Worm (Caenorhabditis elegans) whole organism, midembryonic: ENCODE measurements around the gene dlc-3.
"Not testable (repeated sequence)": the region's sequence is repeated elsewhere in the genome, so short reads cannot be mapped to it uniquely, and the experiment has no call there.

ENCODE experiments used
- T22C8.4 ChIP-seq: fragments of 200-800 bp; sonication (Bioruptor generic); IDR thresholded peaks from 2 replicates; pipeline ENCODE4 v1.3.6; 2022; ENCODE audit warnings: missing genetic modification characterization, missing compliant biosample characterization
- cog-1 ChIP-seq: sonication (generic microtip); optimal IDR thresholded peaks from 2 replicates; lab custom pipeline; 2016; ENCODE audit warnings: missing genetic modification characterization, missing compliant biosample characterization
- flt-1 ChIP-seq: fragments of 200-800 bp; sonication (Bioruptor generic); IDR thresholded peaks from 2 replicates; pipeline ENCODE4 v1.3.6; 2022; ENCODE audit warnings: missing genetic modification characterization, missing compliant biosample characterization
- klf-2 ChIP-seq: fragments of 200-800 bp; sonication (Bioruptor generic); conservative IDR thresholded peaks from 2 replicates; pipeline ENCODE4 v1.3.6; 2022; ENCODE audit warnings: missing genetic modification reagents, missing genetic modification characterization, missing compliant biosample characterization
- med-1 ChIP-seq: sonication (generic microtip); optimal IDR thresholded peaks from 2 replicates; lab custom pipeline; 2017; ENCODE audit warnings: missing genetic modification characterization, mild to moderate bottlenecking, missing compliant biosample characterization, antibody characterized with exemption, missing genetic modification reagents; ENCODE audit not compliant: insufficient read depth
- ref-1 ChIP-seq: fragments of 200-800 bp; sonication (Bioruptor generic); conservative IDR thresholded peaks from 2 replicates; pipeline ENCODE4 v1.3.6; 2022; ENCODE audit warnings: missing genetic modification reagents, missing genetic modification characterization, missing compliant biosample characterization
- tab-1 ChIP-seq: fragments of 200-800 bp; sonication (Bioruptor generic); IDR thresholded peaks from 2 replicates; pipeline ENCODE4 v1.3.6; 2022; ENCODE audit warnings: missing genetic modification characterization, missing compliant biosample characterization
- ztf-23 ChIP-seq: fragments of 200-800 bp; sonication (Bioruptor generic); IDR thresholded peaks from 2 replicates; pipeline ENCODE4 v1.3.6; 2022; ENCODE audit warnings: missing genetic modification reagents, missing genetic modification characterization, missing compliant biosample characterization
- ztf-29 ChIP-seq: fragments of 200-800 bp; sonication (Bioruptor generic); IDR thresholded peaks from 2 replicates; pipeline ENCODE4 v1.3.6; 2022; ENCODE audit warnings: missing genetic modification reagents, missing genetic modification characterization, missing compliant biosample characterization

Gene dlc-3

DNA sequence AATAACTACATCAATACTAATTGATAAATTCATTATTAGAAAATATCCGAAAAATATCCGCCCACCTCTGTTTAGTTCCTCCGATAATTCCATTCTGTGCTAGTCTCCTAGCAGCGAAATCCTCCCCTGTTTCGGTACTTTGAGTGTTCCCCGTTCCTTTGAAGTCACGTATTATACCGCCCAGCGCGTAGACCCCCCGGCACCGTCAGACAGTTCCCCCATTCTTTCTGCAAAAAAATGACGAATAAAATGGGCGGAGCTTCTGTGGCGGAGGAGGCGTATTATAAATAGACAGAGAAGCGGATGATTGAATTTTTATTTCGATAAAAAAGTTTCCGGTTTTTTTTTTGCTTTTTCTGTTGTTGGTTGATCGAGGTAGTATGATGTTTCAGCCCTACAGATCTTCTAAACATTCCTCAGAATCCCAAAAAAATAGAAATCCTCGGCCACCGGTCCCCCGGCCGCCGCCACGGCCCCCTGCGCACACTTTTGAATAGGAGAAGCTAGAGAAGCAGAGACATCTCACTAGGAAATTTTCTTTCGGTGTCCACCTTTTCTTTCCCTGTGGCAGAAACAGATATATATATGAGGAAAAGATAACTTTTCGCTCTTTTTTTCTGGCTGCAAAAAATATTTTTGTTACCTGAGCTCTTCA, 10.0 kb upstream of the dlc-3 start:
- no peak for TF ChIP-seq cog-1 (tag; lab: Kevin White, UChicago)
- no peak for TF ChIP-seq flt-1
- no peak for TF ChIP-seq klf-2 (GFP tag; lab: Robert Waterston, UW)
- TF ChIP-seq ref-1 (GFP tag; lab: Robert Waterston, UW) = no peak
- TF ChIP-seq T22C8.4 (GFP tag; lab: Robert Waterston, UW) = no peak
- TF ChIP-seq ztf-29 = no peak
- no peak for TF ChIP-seq med-1
- TF ChIP-seq ztf-23 (GFP tag; lab: Robert Waterston, UW) = no peak
- TF ChIP-seq tab-1 (GFP tag; lab: Robert Waterston, UW) = no peak; the same call in 1 of the 2 replicates

- TF ChIP-seq tab-1 (GFP tag; lab: Robert Waterston, UW); ztf-23 (GFP tag; lab: Robert Waterston, UW); cog-1 (tag; lab: Kevin White, UChicago): not testable (repeated sequence)
Observed at ce11 chrIV:16424337-16424736, 7.7 kb upstream of the dlc-3 start, which contains the start of gene Y10G11A.1. Gene Y10G11A.1, plus strand, starts transcription at chrIV:16424637.

DNA sequence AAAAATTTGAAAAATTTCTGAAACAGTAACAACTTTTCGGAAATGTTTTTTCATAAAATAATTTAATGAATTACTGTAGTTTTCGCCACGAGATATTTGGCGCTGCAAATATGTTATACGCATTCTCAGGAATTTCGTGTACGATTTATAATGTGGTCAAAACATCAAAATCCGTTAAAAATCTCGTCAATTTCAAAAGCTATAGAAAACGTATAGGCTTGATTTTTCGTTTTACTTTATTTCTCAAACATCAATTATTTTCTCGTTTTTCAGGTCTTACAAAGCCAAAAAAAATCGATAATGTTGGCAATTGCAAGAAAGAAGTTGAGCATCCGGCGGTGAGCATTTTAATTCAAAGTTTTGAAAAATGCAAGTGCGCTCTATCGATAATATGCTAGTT, 10.9 kb downstream of the dlc-3 start, which contains the start of gene dlc-4:
dlc-4 (plus strand) TSS at position 301 of the 400 bp plus-strand sequence.
- TF ChIP-seq flt-1 (no peak), med-1 (no peak), cog-1 (tag; lab: Kevin White, UChicago) (no peak), ztf-29 (no peak), ref-1 (GFP tag; lab: Robert Waterston, UW) (no peak), T22C8.4 (GFP tag; lab: Robert Waterston, UW) (no peak), tab-1 (GFP tag; lab: Robert Waterston, UW) (no peak), ztf-23 (GFP tag; lab: Robert Waterston, UW) (no peak), klf-2 (GFP tag; lab: Robert Waterston, UW) (no peak)

DNA sequence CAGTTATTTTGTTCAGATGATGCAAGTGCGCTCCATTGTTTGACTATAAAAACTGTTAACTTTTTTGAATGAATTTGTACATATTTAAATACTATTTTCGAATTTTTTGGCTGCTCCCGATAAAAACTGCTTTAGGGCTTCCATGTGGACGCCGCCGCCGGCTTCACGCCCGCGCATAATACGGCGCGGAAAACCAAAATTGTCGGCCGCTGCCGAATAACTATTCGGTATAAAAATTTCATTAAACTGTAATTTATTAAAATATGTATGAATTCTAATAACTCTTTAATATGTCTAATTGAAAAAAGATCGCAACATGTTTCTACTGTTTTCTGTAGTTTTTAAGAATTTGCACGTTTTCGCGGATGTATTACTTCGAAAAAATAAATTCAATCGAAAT, 14.6 kb downstream of the dlc-3 start:
- TF ChIP-seq cog-1 (tag; lab: Kevin White, UChicago) (no peak), ref-1 (GFP tag; lab: Robert Waterston, UW) (no peak), T22C8.4 (GFP tag; lab: Robert Waterston, UW) (no peak), ztf-23 (GFP tag; lab: Robert Waterston, UW) (no peak), tab-1 (GFP tag; lab: Robert Waterston, UW) (no peak), klf-2 (GFP tag; lab: Robert Waterston, UW) (no peak), flt-1 (no peak), med-1 (no peak), ztf-29 (no peak)

DNA sequence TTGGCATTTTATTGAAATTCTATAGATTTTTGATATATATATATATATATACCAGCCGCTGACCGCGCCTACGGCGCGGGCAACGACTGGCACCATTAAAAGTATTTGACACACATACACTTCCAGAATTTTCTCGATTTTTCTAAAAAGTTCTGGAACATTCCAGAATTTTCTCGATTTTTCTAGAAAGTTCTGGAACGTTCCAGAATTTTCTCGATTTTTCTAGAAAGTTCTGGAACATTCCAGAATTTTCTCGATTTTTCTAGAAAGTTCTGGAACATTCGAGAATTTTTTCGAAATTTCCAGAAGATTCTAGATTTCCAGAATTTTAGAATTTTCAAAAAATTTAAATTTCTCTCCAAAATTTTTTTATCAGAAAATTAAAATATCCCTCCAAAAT, 26.3 kb downstream of the dlc-3 start:
- peak; percentile 82; the same call in 1 of the 2 replicates for TF ChIP-seq T22C8.4 (GFP tag; lab: Robert Waterston, UW)
- TF ChIP-seq flt-1 = peak; percentile 97
- peak; percentile 62; the same call in 1 of the 2 replicates for TF ChIP-seq ref-1 (GFP tag; lab: Robert Waterston, UW)

DNA sequence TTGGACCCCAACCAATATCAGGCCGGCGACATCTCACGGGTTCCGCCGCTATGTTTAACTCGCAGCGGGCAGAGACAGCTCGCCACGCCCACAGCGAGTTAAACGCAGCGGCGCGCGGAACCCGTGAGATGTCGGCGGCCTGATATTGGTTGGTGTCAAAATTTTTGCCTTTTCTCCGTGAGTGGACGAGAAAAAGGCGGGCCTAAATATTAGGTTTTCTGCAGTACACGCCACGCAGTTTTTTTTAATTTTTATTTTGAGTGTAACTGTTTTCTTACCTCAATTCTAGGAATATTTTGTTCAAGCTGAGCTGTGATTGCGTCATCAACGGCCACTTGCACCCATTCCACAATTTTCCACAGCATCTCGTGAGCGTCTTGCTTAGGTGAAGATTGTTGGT, 31.9 kb downstream of the dlc-3 start:
- TF ChIP-seq flt-1 = 0 out of 2 replicates have a peak, but pooled peaks have one; percentile 26

- not testable (repeated sequence) for TF ChIP-seq klf-2 (GFP tag; lab: Robert Waterston, UW); ztf-29; T22C8.4 (GFP tag; lab: Robert Waterston, UW)
Observed at ce11 chrIV:16470888-16471287, 38.9 kb downstream of the dlc-3 start, which contains the start of gene VY10G11R.1. Gene VY10G11R.1, minus strand, starts transcription at chrIV:16470988.

ce11 chrIV:16471569-16471968, 39.5 kb downstream of the dlc-3 start:
- TF ChIP-seq T22C8.4 (GFP tag; lab: Robert Waterston, UW) = no peak
- TF ChIP-seq cog-1 (tag; lab: Kevin White, UChicago) = no peak
- TF ChIP-seq ztf-23 (GFP tag; lab: Robert Waterston, UW) = no peak
- no peak for TF ChIP-seq klf-2 (GFP tag; lab: Robert Waterston, UW)
- TF ChIP-seq flt-1 = no peak
- no peak for TF ChIP-seq med-1
- TF ChIP-seq ref-1 (GFP tag; lab: Robert Waterston, UW) = no peak
- no peak for TF ChIP-seq tab-1 (GFP tag; lab: Robert Waterston, UW)
- TF ChIP-seq ztf-29 = no peak

ce11 chrIV:16476081-16476480, 44.1 kb downstream of the dlc-3 start:
- TF ChIP-seq ztf-23 (GFP tag; lab: Robert Waterston, UW) (no peak), ref-1 (GFP tag; lab: Robert Waterston, UW) (no peak), med-1 (no peak), T22C8.4 (GFP tag; lab: Robert Waterston, UW) (no peak), flt-1 (no peak), cog-1 (tag; lab: Kevin White, UChicago) (no peak)

DNA sequence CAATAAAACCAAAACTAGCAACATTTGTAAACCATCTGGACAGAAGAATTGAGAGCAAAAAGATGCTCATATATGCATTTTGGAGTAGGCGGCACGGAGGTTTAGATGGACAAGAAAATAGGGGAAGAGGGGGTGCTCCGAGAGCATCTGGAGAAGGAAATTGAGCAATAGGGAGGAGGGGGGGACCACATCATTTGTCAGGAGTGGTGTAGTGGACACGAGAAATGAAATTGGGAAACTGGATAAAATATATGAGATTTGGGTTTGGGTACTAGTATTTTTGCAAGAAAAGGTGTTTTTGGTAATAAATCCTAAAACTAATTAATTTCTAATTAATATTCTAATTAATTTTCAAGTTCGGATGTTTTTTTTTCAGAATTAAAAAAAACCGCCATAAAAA, 45.1 kb downstream of the dlc-3 start, which contains the start of gene Y51H4A.1:
Y51H4A.1 (minus strand) TSS at position 127 of the 400 bp plus-strand sequence.
- TF ChIP-seq ref-1 (GFP tag; lab: Robert Waterston, UW) (no peak), tab-1 (GFP tag; lab: Robert Waterston, UW) (no peak)

- not testable (repeated sequence) for TF ChIP-seq flt-1; klf-2 (GFP tag; lab: Robert Waterston, UW); tab-1 (GFP tag; lab: Robert Waterston, UW)
Observed at ce11 chrIV:16480888-16481287, 48.9 kb downstream of the dlc-3 start, which contains the start of gene Y51H4A.938. Gene Y51H4A.938, plus strand, starts transcription at chrIV:16481188.
